Worm (Caenorhabditis elegans) whole organism, young adult: ENCODE measurements around the gene ZK177.2.

Experiments
- B0035.1 ChIP-seq: sonication (generic microtip); optimal IDR thresholded peaks from 2 replicates; lab custom pipeline; 2016; ENCODE audit warnings: missing genetic modification characterization, mild to moderate bottlenecking, missing compliant biosample characterization, missing genotype, missing genetic modification reagents
- C06A6.2 ChIP-seq: fragments of 200-800 bp; sonication (Bioruptor generic); conservative IDR thresholded peaks from 2 replicates; pipeline ENCODE4 v1.3.6; 2022; ENCODE audit warnings: missing genetic modification characterization, missing compliant biosample characterization
- F57C9.4 ChIP-seq: sonication (generic microtip); optimal IDR thresholded peaks from 2 replicates; lab custom pipeline; 2017; ENCODE audit warnings: mild to moderate bottlenecking, missing genetic modification characterization, missing compliant biosample characterization
- K11D2.4 ChIP-seq: fragments of 200-800 bp; sonication (Bioruptor generic); IDR thresholded peaks from 2 replicates; pipeline ENCODE4 v1.3.6; 2022; ENCODE audit warnings: missing genetic modification reagents, missing genetic modification characterization, missing compliant biosample characterization
- K12H6.12 ChIP-seq: fragments of 200-800 bp; sonication (Bioruptor generic); optimal IDR thresholded peaks from 2 replicates; lab custom pipeline; 2018; ENCODE audit warnings: mild to moderate bottlenecking, missing genetic modification characterization, missing compliant biosample characterization
- T07F8.4 ChIP-seq: sonication (generic microtip); optimal IDR thresholded peaks from 2 replicates; lab custom pipeline; 2016; ENCODE audit warnings: mild to moderate bottlenecking, missing genetic modification characterization, moderate library complexity, missing compliant biosample characterization
- Y95B8A.8 ChIP-seq: fragments of 200-800 bp; sonication (Bioruptor generic); IDR thresholded peaks from 2 replicates; pipeline ENCODE4 v1.3.6; 2022; ENCODE audit warnings: missing genetic modification reagents, missing genetic modification characterization, missing compliant biosample characterization
- ZK185.1 ChIP-seq: sonication (generic microtip); optimal IDR thresholded peaks from 2 replicates; lab custom pipeline; 2016; ENCODE audit warnings: mild to moderate bottlenecking, missing genetic modification characterization, missing compliant biosample characterization; ENCODE audit not compliant: poor library complexity, severe bottlenecking
- akir-1 ChIP-seq: fragments of 200-800 bp; sonication (Bioruptor generic); optimal IDR thresholded peaks from 2 replicates; lab custom pipeline; 2018; ENCODE audit warnings: mild to moderate bottlenecking, missing genetic modification characterization, moderate library complexity, missing compliant biosample characterization
- aptf-2 ChIP-seq: fragments of 200-800 bp; sonication (Bioruptor generic); conservative IDR thresholded peaks from 2 replicates; pipeline ENCODE4 v1.3.6; 2022; ENCODE audit warnings: missing genetic modification reagents, missing genetic modification characterization, missing compliant biosample characterization
- aptf-3 ChIP-seq: fragments of 200-800 bp; sonication (Bioruptor generic); IDR thresholded peaks from 2 replicates; pipeline ENCODE4 v1.3.6; 2022; ENCODE audit warnings: missing genetic modification characterization, missing compliant biosample characterization
- athp-1 ChIP-seq: sonication (generic microtip); optimal IDR thresholded peaks from 2 replicates; lab custom pipeline; 2017; ENCODE audit warnings: mild to moderate bottlenecking, missing genetic modification characterization, missing compliant biosample characterization
- attf-3 ChIP-seq: fragments of 200-800 bp; sonication (Bioruptor generic); conservative IDR thresholded peaks from 2 replicates; pipeline ENCODE4 v1.3.6; 2022; ENCODE audit warnings: missing genetic modification reagents, missing genetic modification characterization, missing compliant biosample characterization
- attf-5 ChIP-seq: fragments of 200-800 bp; sonication (Bioruptor generic); optimal IDR thresholded peaks from 2 replicates; lab custom pipeline; 2018; ENCODE audit warnings: mild to moderate bottlenecking, missing genetic modification characterization, missing compliant biosample characterization
- attf-6 ChIP-seq: fragments of 200-800 bp; sonication (Bioruptor generic); IDR thresholded peaks from 2 replicates; pipeline ENCODE4 v1.3.6; 2022; ENCODE audit warnings: missing genetic modification reagents, missing genetic modification characterization, missing compliant biosample characterization
- bed-1 ChIP-seq: fragments of 200-800 bp; sonication (Bioruptor generic); IDR thresholded peaks from 2 replicates; pipeline ENCODE4 v1.3.6; 2022; ENCODE audit warnings: missing genetic modification reagents, missing genetic modification characterization, missing compliant biosample characterization
- cebp-1 ChIP-seq, 2 experiments: fragments of 200-800 bp in 1 of 2; sonication (Bioruptor generic) in 1 of 2; sonication (generic microtip) in 1 of 2; IDR thresholded peaks in 1 of 2; optimal IDR thresholded peaks in 1 of 2; 2 replicates each; pipeline versions ENCODE4 v1.3.6 to Lab custom; 2017 to 2022; ENCODE audit warnings: missing compliant biosample characterization in 2 of 2, missing genetic modification characterization in 2 of 2, mild to moderate bottlenecking in 1 of 2, missing genetic modification reagents in 1 of 2, moderate library complexity in 1 of 2
- ceh-91 ChIP-seq: fragments of 200-800 bp; sonication (Bioruptor generic); IDR thresholded peaks from 2 replicates; pipeline ENCODE4 v1.3.6; 2022; ENCODE audit warnings: missing genetic modification reagents, missing genetic modification characterization, missing compliant biosample characterization
- ekl-4 ChIP-seq: fragments of 200-800 bp; sonication (Bioruptor generic); IDR thresholded peaks from 2 replicates; pipeline ENCODE4 v1.3.6; 2022; ENCODE audit warnings: missing genetic modification reagents, missing genetic modification characterization, missing compliant biosample characterization
- ets-4 ChIP-seq: fragments of 200-800 bp; sonication (Bioruptor generic); optimal IDR thresholded peaks from 2 replicates; lab custom pipeline; 2018; ENCODE audit warnings: mild to moderate bottlenecking, missing genetic modification characterization, missing compliant biosample characterization
- hlh-12 ChIP-seq: sonication (generic microtip); optimal IDR thresholded peaks from 2 replicates; lab custom pipeline; 2016; ENCODE audit warnings: missing genetic modification characterization, missing compliant biosample characterization
- hmg-1.2 ChIP-seq: fragments of 200-800 bp; sonication (Bioruptor generic); IDR thresholded peaks from 2 replicates; pipeline ENCODE4 v1.3.6; 2022; ENCODE audit warnings: missing genetic modification reagents, missing genetic modification characterization, missing compliant biosample characterization
- let-607 ChIP-seq, 2 experiments: fragments of 200-800 bp in 1 of 2; sonication (Bioruptor generic) in 1 of 2; sonication (generic microtip) in 1 of 2; optimal IDR thresholded peaks; 2 replicates each; lab custom pipeline; 2016 to 2018; ENCODE audit warnings: mild to moderate bottlenecking in 2 of 2, missing compliant biosample characterization in 2 of 2, missing genetic modification characterization in 2 of 2, moderate library complexity in 2 of 2, missing genotype in 1 of 2
- lin-40 ChIP-seq: sonication (generic microtip); optimal IDR thresholded peaks from 2 replicates; lab custom pipeline; 2016; ENCODE audit warnings: missing genetic modification characterization, mild to moderate bottlenecking, missing compliant biosample characterization, missing genotype, missing genetic modification reagents
- lin-54 ChIP-seq: fragments of 200-800 bp; sonication (Bioruptor generic); optimal IDR thresholded peaks from 2 replicates; lab custom pipeline; 2018; ENCODE audit warnings: mild to moderate bottlenecking, missing genetic modification characterization, missing compliant biosample characterization
- lir-1 ChIP-seq: fragments of 200-800 bp; sonication (Bioruptor generic); conservative IDR thresholded peaks from 2 replicates; pipeline ENCODE4 v1.3.6; 2022; ENCODE audit warnings: missing genetic modification reagents, missing genetic modification characterization, missing compliant biosample characterization
- lsl-1 ChIP-seq: fragments of 200-800 bp; sonication (Bioruptor generic); optimal IDR thresholded peaks from 2 replicates; lab custom pipeline; 2018; ENCODE audit warnings: mild to moderate bottlenecking, missing genetic modification characterization, moderate library complexity, missing compliant biosample characterization
- lsy-27 ChIP-seq: sonication (generic microtip); optimal IDR thresholded peaks from 2 replicates; lab custom pipeline; 2017; ENCODE audit warnings: missing genetic modification characterization, mild to moderate bottlenecking, missing compliant biosample characterization, antibody characterized with exemption, missing genotype, borderline replicate concordance; ENCODE audit not compliant: insufficient read depth
- madf-10 ChIP-seq: sonication (generic microtip); optimal IDR thresholded peaks from 2 replicates; lab custom pipeline; 2016; ENCODE audit warnings: mild to moderate bottlenecking, missing genetic modification characterization, missing compliant biosample characterization
- madf-8 ChIP-seq: fragments of 200-800 bp; sonication (Bioruptor generic); conservative IDR thresholded peaks from 2 replicates; pipeline ENCODE4 v1.3.6; 2022; ENCODE audit warnings: missing genetic modification reagents, missing genetic modification characterization, missing compliant biosample characterization
- nfyb-1 ChIP-seq: fragments of 200-800 bp; sonication (Bioruptor generic); IDR thresholded peaks from 2 replicates; pipeline ENCODE4 v1.3.6; 2022; ENCODE audit warnings: missing genetic modification reagents, missing genetic modification characterization, missing compliant biosample characterization
- nhr-120 ChIP-seq: fragments of 200-800 bp; sonication (Bioruptor generic); IDR thresholded peaks from 2 replicates; pipeline ENCODE4 v1.3.6; 2022; ENCODE audit warnings: missing genetic modification characterization, missing compliant biosample characterization
- nhr-179 ChIP-seq: sonication (generic microtip); optimal IDR thresholded peaks from 2 replicates; lab custom pipeline; 2016; ENCODE audit warnings: mild to moderate bottlenecking, missing genetic modification characterization, missing compliant biosample characterization
- nhr-27 ChIP-seq: fragments of 200-800 bp; sonication (Bioruptor generic); optimal IDR thresholded peaks from 2 replicates; lab custom pipeline; 2018; ENCODE audit warnings: mild to moderate bottlenecking, missing genetic modification characterization, moderate library complexity, missing compliant biosample characterization
- pbrm-1 ChIP-seq: fragments of 200-800 bp; sonication (Bioruptor generic); IDR thresholded peaks from 2 replicates; pipeline ENCODE4 v1.3.6; 2022; ENCODE audit warnings: missing genetic modification reagents, missing genetic modification characterization, missing compliant biosample characterization
- sdz-38 ChIP-seq: sonication (generic microtip); optimal IDR thresholded peaks from 2 replicates; lab custom pipeline; 2016; ENCODE audit warnings: missing genotype, missing genetic modification characterization, missing compliant biosample characterization
- snpc-1.3 ChIP-seq: sonication (generic microtip); optimal IDR thresholded peaks from 2 replicates; lab custom pipeline; 2017; ENCODE audit warnings: missing genetic modification characterization, mild to moderate bottlenecking, missing compliant biosample characterization, antibody characterized with exemption, moderate library complexity, missing genotype, missing genetic modification reagents; ENCODE audit not compliant: insufficient read depth
- somi-1 ChIP-seq: fragments of 200-800 bp; sonication (Bioruptor generic); optimal IDR thresholded peaks from 2 replicates; lab custom pipeline; 2018; ENCODE audit warnings: mild to moderate bottlenecking, missing genetic modification characterization, missing compliant biosample characterization
- sptf-2 ChIP-seq: fragments of 200-800 bp; sonication (Bioruptor generic); optimal IDR thresholded peaks from 2 replicates; lab custom pipeline; 2018; ENCODE audit warnings: mild to moderate bottlenecking, missing genetic modification characterization, missing compliant biosample characterization
- tbp1 ChIP-seq: fragments of 200-800 bp; sonication (Bioruptor generic); optimal IDR thresholded peaks from 2 replicates; lab custom pipeline; 2018; ENCODE audit warnings: mild to moderate bottlenecking, missing genetic modification characterization, missing compliant biosample characterization
- unc-62 ChIP-seq: fragments of 150-350 bp; optimal IDR thresholded peaks from 2 replicates; lab custom pipeline; 2014; ENCODE audit warnings: missing biosample characterization, missing genetic modification reagents, missing genetic modification characterization
- zfh-2 ChIP-seq: fragments of 200-800 bp; sonication (Bioruptor generic); conservative IDR thresholded peaks from 2 replicates; pipeline ENCODE4 v1.3.6; 2022; ENCODE audit warnings: missing genetic modification reagents, missing genetic modification characterization, missing compliant biosample characterization
- zim-3 ChIP-seq: sonication (generic microtip); optimal IDR thresholded peaks from 2 replicates; lab custom pipeline; 2017; ENCODE audit warnings: mild to moderate bottlenecking, missing genetic modification characterization, moderate library complexity, missing compliant biosample characterization
- ztf-18 ChIP-seq: sonication (generic microtip); optimal IDR thresholded peaks from 2 replicates; lab custom pipeline; 2016; ENCODE audit warnings: missing genotype, mild to moderate bottlenecking, missing genetic modification characterization, missing compliant biosample characterization
- ztf-22 ChIP-seq: fragments of 200-800 bp; sonication (Bioruptor generic); optimal IDR thresholded peaks from 2 replicates; lab custom pipeline; 2018; ENCODE audit warnings: mild to moderate bottlenecking, missing genetic modification characterization, moderate library complexity, missing compliant biosample characterization
- ztf-25 ChIP-seq: fragments of 200-800 bp; sonication (Bioruptor generic); IDR thresholded peaks from 2 replicates; pipeline ENCODE4 v1.3.6; 2022; ENCODE audit warnings: missing genetic modification reagents, missing genetic modification characterization, missing compliant biosample characterization

The ZK177.2 gene

ce11 chrII:5518910-5519309 lies at the start of gene ZK177.2:
Gene ZK177.2, plus strand, starts transcription at chrII:5519210.
- TF ChIP-seq lin-54 (GFP tag; lab: Kevin White, UChicago), result no peak
- no peak for TF ChIP-seq sptf-2 (GFP tag; lab: Kevin White, UChicago)
- no peak for TF ChIP-seq madf-10 (tag; lab: Kevin White, UChicago)
- no peak for TF ChIP-seq athp-1 (tag; lab: Kevin White, UChicago)
- no peak for TF ChIP-seq K11D2.4
- TF ChIP-seq attf-5 (GFP tag; lab: Kevin White, UChicago), result no peak
- TF ChIP-seq aptf-3 (GFP tag; lab: Robert Waterston, UW), result no peak
- no peak for TF ChIP-seq sdz-38 (tag; lab: Kevin White, UChicago)
- TF ChIP-seq lsl-1, result no peak
- TF ChIP-seq akir-1, result no peak
- TF ChIP-seq ekl-4 (GFP tag; lab: Robert Waterston, UW), result no peak
- TF ChIP-seq nfyb-1, result no peak

ce11 chrII:5473946-5474423 lies 45.0 kb upstream of the ZK177.2 start, which contains the start of gene mrps-16:
Gene mrps-16, plus strand, starts transcription at chrII:5474373.
- TF ChIP-seq ceh-91 (GFP tag; lab: Robert Waterston, UW) (0 out of 2 replicates have a peak, but pooled peaks have one; percentile 17), let-607 (tag; optimal IDR thresholded peaks at IDR 0.05; lab: Kevin White, UChicago) (no peak), pbrm-1 (0 out of 2 replicates have a peak, but pooled peaks have one; percentile 19), lsy-27 (tag; lab: Kevin White, UChicago) (no peak), ets-4 (GFP tag; lab: Kevin White, UChicago) (no peak), nhr-120 (GFP tag; lab: Robert Waterston, UW) (no peak), tbp1 (GFP tag; lab: Kevin White, UChicago) (peak; percentile 25), ZK185.1 (tag; lab: Kevin White, UChicago) (peak; percentile 54), nhr-179 (tag; lab: Kevin White, UChicago) (no peak), C06A6.2 (GFP tag; lab: Robert Waterston, UW) (no peak), hmg-1.2 (GFP tag; lab: Robert Waterston, UW) (peak; percentile 31; the same call in 1 of the 2 replicates), B0035.1 (no peak), lir-1 (GFP tag; lab: Robert Waterston, UW) (no peak), zim-3 (no peak), F57C9.4 (tag; lab: Kevin White, UChicago) (no peak), somi-1 (GFP tag; lab: Kevin White, UChicago) (no peak), cebp-1 (GFP tag; IDR thresholded peaks at IDR 0.05; lab: Robert Waterston, UW) (no peak), cebp-1 (tag; optimal IDR thresholded peaks at IDR 0.05; lab: Kevin White, UChicago) (peak; percentile 28), madf-8 (peak; percentile 43), nhr-27 (tag; lab: Kevin White, UChicago) (no peak), attf-3 (GFP tag; lab: Robert Waterston, UW) (no peak), bed-1 (GFP tag; lab: Robert Waterston, UW) (no peak), ztf-25 (no peak), zfh-2 (GFP tag; lab: Robert Waterston, UW) (no peak), ztf-18 (tag; lab: Kevin White, UChicago) (no peak), ztf-22 (GFP tag; lab: Kevin White, UChicago) (no peak), K11D2.4 (no peak), attf-6 (GFP tag; lab: Robert Waterston, UW) (no peak), athp-1 (tag; lab: Kevin White, UChicago) (no peak), aptf-2 (no peak), T07F8.4 (tag; lab: Kevin White, UChicago) (no peak), unc-62 (GFP tag; lab: Kevin White, UChicago) (no peak), Y95B8A.8 (no peak), hlh-12 (tag; lab: Kevin White, UChicago) (no peak), K12H6.12 (tag; lab: Kevin White, UChicago) (no peak), lin-40 (tag; lab: Kevin White, UChicago) (peak; percentile 23), snpc-1.3 (tag; lab: Kevin White, UChicago) (peak; percentile 30)
